Worm (Caenorhabditis elegans): ENCODE results near the gene srx-135.

srx-135 gene

ce11 chrV:13818824-13819408 lies 40.1 kb upstream of the srx-135 start, which contains the start of gene sel-10:
Gene sel-10 (plus strand): TSS chrV:13819361.
- TF ChIP-seq nhr-77 (tag; optimal IDR thresholded peaks at IDR 0.05): peak; percentile 55
- TF ChIP-seq unc-86 (tag; optimal IDR thresholded peaks at IDR 0.05): peak; percentile 74
- TF ChIP-seq Y116A8C.19 (tag; optimal IDR thresholded peaks at IDR 0.05; ENCODE audit: borderline replicate concordance): no peak
- no peak for TF ChIP-seq nhr-84 (tag; optimal IDR thresholded peaks at IDR 0.05)
- peak; percentile 90 for TF ChIP-seq rnt-1 (tag; optimal IDR thresholded peaks at IDR 0.05)
- TF ChIP-seq mef-2 (tag; optimal IDR thresholded peaks at IDR 0.05): no peak
- peak; percentile 80 for TF ChIP-seq unc-130 (tag; optimal IDR thresholded peaks at IDR 0.05)
- no peak for TF ChIP-seq vab-15 (tag; optimal IDR thresholded peaks at IDR 0.05)
- TF ChIP-seq nhr-47 (tag; optimal IDR thresholded peaks at IDR 0.05): peak; percentile 87
- no peak for TF ChIP-seq pag-3 (tag; optimal IDR thresholded peaks at IDR 0.05; ENCODE audit: borderline replicate concordance, insufficient read depth)
- TF ChIP-seq tbx-2 (tag; optimal IDR thresholded peaks at IDR 0.05): peak; percentile 77
- peak; percentile 85 to 88 for TF ChIP-seq lsy-2 (tag; optimal IDR thresholded peaks at IDR 0.05)
- peak; percentile 75 for TF ChIP-seq xbp-1 (tag; optimal IDR thresholded peaks at IDR 0.05)
- TF ChIP-seq fkh-4 (tag; optimal IDR thresholded peaks at IDR 0.05; ENCODE audit: borderline replicate concordance): no peak
- TF ChIP-seq C04F5.9 (tag; optimal IDR thresholded peaks at IDR 0.05): no peak
- TF ChIP-seq lin-39 (tag; optimal IDR thresholded peaks at IDR 0.05): peak; percentile 52
- no peak for TF ChIP-seq C34B4.2 (tag; optimal IDR thresholded peaks at IDR 0.05)
- TF ChIP-seq mdl-1 (tag; optimal IDR thresholded peaks at IDR 0.05): peak in 1 of 2 experiments; percentile 73
- TF ChIP-seq ztf-4 (tag; optimal IDR thresholded peaks at IDR 0.05): no peak
- peak; percentile 67 to 85 (median 70) for TF ChIP-seq ceh-82 (tag; optimal IDR thresholded peaks at IDR 0.05)
- TF ChIP-seq hlh-17 (GFP tag; optimal IDR thresholded peaks at IDR 0.05; ENCODE audit: borderline replicate concordance): no peak
- TF ChIP-seq ces-1 (GFP tag; optimal IDR thresholded peaks at IDR 0.05): no peak
- TF ChIP-seq alr-1 (tag; optimal IDR thresholded peaks at IDR 0.05; ENCODE audit: borderline replicate concordance): no peak
- TF ChIP-seq nhr-28 (tag; optimal IDR thresholded peaks at IDR 0.05): no peak
- TF ChIP-seq lin-14 (GFP tag; optimal IDR thresholded peaks at IDR 0.05): peak; percentile 88
- TF ChIP-seq skn-1 (tag; optimal IDR thresholded peaks at IDR 0.05): peak; percentile 51
- TF ChIP-seq ztf-11 (tag; optimal IDR thresholded peaks at IDR 0.05): peak in 1 of 2 experiments; percentile 0
- no peak for TF ChIP-seq nhr-76 (tag; optimal IDR thresholded peaks at IDR 0.05)
- peak; percentile 90 for TF ChIP-seq nhr-85 (tag)
- TF ChIP-seq ama-1 (optimal IDR thresholded peaks at IDR 0.05): no peak
- peak; percentile 79 for TF ChIP-seq pax-3 (tag; optimal IDR thresholded peaks at IDR 0.05)
- peak; percentile 47 to 88 (median 79) for TF ChIP-seq dpl-1 (GFP tag; optimal IDR thresholded peaks at IDR 0.05)
- no peak for TF ChIP-seq unc-30 (tag; optimal IDR thresholded peaks at IDR 0.05)
- peak; percentile 61 for TF ChIP-seq ceh-8 (GFP tag; optimal IDR thresholded peaks at IDR 0.05)
- TF ChIP-seq aly-2 (tag; optimal IDR thresholded peaks at IDR 0.05): peak; percentile 28
- TF ChIP-seq snpc-4 (tag; optimal IDR thresholded peaks at IDR 0.05): peak; percentile 73
- peak; percentile 85 for TF ChIP-seq swsn-7 (tag; optimal IDR thresholded peaks at IDR 0.05)
- TF ChIP-seq snu-23 (GFP tag; optimal IDR thresholded peaks at IDR 0.05): peak; percentile 81
- peak; percentile 9 for TF ChIP-seq egl-13 (tag; optimal IDR thresholded peaks at IDR 0.05)
- TF ChIP-seq ceh-63 (GFP tag; optimal IDR thresholded peaks at IDR 0.05): no peak
- TF ChIP-seq nhr-20 (tag; optimal IDR thresholded peaks at IDR 0.05): peak; percentile 83
- peak; percentile 55 for TF ChIP-seq blmp-1 (tag; optimal IDR thresholded peaks at IDR 0.05)
- no peak for TF ChIP-seq hpl-2 (GFP tag; optimal IDR thresholded peaks at IDR 0.05)
- peak; percentile 15; the same call in 1 of the 2 replicates for TF ChIP-seq grh-1 (GFP tag; IDR thresholded peaks at IDR 0.05)
- TF ChIP-seq efl-3 (GFP tag; optimal IDR thresholded peaks at IDR 0.05): no peak
- TF ChIP-seq sox-4 (tag; optimal IDR thresholded peaks at IDR 0.05): peak; percentile 55
- peak; percentile 78 to 84 for TF ChIP-seq lin-35 (GFP tag; optimal IDR thresholded peaks at IDR 0.05)
- peak; percentile 78 for TF ChIP-seq C16A3.4 (tag; optimal IDR thresholded peaks at IDR 0.05)
- no peak for TF ChIP-seq nhr-12 (tag; optimal IDR thresholded peaks at IDR 0.05)
- peak; percentile 65 for TF ChIP-seq lin-13 (GFP tag; optimal IDR thresholded peaks at IDR 0.05)
- no peak for TF ChIP-seq pqm-1 (tag; optimal IDR thresholded peaks at IDR 0.05)
- TF ChIP-seq unc-98 (GFP tag; IDR thresholded peaks at IDR 0.05): no peak
